Worm (Caenorhabditis elegans) whole organism, L4 larva: ENCODE measurements around the gene lin-29.

ENCODE experiments used
- Y75B8A.6 ChIP-seq: fragments of 200-800 bp; sonication (Bioruptor generic); IDR thresholded peaks from 2 replicates; pipeline ENCODE4 v1.3.6; 2022; ENCODE audit warnings: missing genetic modification reagents, missing genetic modification characterization, missing compliant biosample characterization
- ama-1 ChIP-seq: fragments of 150-350 bp; optimal IDR thresholded peaks from 2 replicates; lab custom pipeline; 2014; ENCODE audit warnings: inconsistent platforms, mixed read lengths
- ceh-20 ChIP-seq: fragments of 200-800 bp; sonication (Bioruptor generic); IDR thresholded peaks from 2 replicates; pipeline ENCODE4 v1.3.6; 2022; ENCODE audit warnings: missing genetic modification reagents, missing genetic modification characterization, missing compliant biosample characterization
- dpl-1 ChIP-seq: fragments of 150-350 bp; optimal IDR thresholded peaks from 2 replicates; lab custom pipeline; 2014; ENCODE audit warnings: missing biosample characterization, missing genetic modification reagents, missing genetic modification characterization
- dve-1 ChIP-seq: sonication (generic microtip); optimal IDR thresholded peaks from 2 replicates; lab custom pipeline; 2017; ENCODE audit warnings: antibody characterized with exemption, mild to moderate bottlenecking, missing genetic modification characterization, missing compliant biosample characterization; ENCODE audit not compliant: insufficient read depth
- fkh-10 ChIP-seq: fragments of 150-350 bp; optimal IDR thresholded peaks from 2 replicates; lab custom pipeline; 2014; ENCODE audit warnings: missing biosample characterization, missing genetic modification reagents, missing genetic modification characterization
- fos-1 ChIP-seq: fragments of 150-350 bp; optimal IDR thresholded peaks from 2 replicates; lab custom pipeline; 2014; ENCODE audit warnings: missing biosample characterization, missing genetic modification characterization
- hlh-30 ChIP-seq: sonication (generic microtip); optimal IDR thresholded peaks from 2 replicates; lab custom pipeline; 2017; ENCODE audit warnings: antibody characterized with exemption, mild to moderate bottlenecking, missing genetic modification characterization, missing compliant biosample characterization; ENCODE audit not compliant: insufficient read depth
- lin-15B ChIP-seq: fragments of 150-350 bp; sonication (generic microtip); optimal IDR thresholded peaks from 3 replicates; lab custom pipeline; 2014; ENCODE audit warnings: missing biosample characterization, missing genetic modification characterization
- mdt-29 ChIP-seq: fragments of 200-800 bp; sonication (Bioruptor generic); IDR thresholded peaks from 2 replicates; pipeline ENCODE4 v1.3.6; 2022; ENCODE audit warnings: missing genetic modification reagents, missing genetic modification characterization, missing compliant biosample characterization
- mep-1 ChIP-seq: fragments of 150-350 bp; sonication (generic microtip); optimal IDR thresholded peaks from 3 replicates; lab custom pipeline; 2014; ENCODE audit warnings: missing biosample characterization, missing genetic modification characterization
- nhr-28 ChIP-seq: fragments of 150-350 bp; optimal IDR thresholded peaks from 2 replicates; lab custom pipeline; 2014; ENCODE audit warnings: missing biosample characterization, missing genetic modification characterization
- nhr-48 ChIP-seq: sonication (generic microtip); optimal IDR thresholded peaks from 2 replicates; lab custom pipeline; 2016; ENCODE audit warnings: mild to moderate bottlenecking, missing genetic modification characterization, missing compliant biosample characterization
- tag-97 ChIP-seq: fragments of 200-800 bp; sonication (Bioruptor generic); IDR thresholded peaks from 2 replicates; pipeline ENCODE4 v1.3.6; 2022; ENCODE audit warnings: missing genetic modification characterization, missing compliant biosample characterization

DNA sequence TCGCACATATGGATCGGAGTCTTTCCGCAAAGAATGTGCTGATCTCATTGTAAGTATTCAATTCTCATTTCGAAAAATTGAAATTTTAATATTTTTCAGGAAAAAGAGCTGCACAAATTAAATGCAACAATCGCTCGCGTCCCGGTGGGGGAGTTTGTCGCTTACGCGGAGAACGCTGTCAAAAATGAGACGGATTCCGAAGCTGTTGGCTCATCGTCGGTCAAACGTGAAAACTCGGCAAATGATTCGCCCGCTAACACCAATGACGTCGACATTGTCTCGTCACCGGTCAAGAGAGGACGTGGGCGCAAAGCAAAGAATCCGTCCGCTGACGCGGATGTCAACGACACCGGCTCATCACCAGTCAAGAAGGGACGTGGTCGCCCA lies 18.6 kb downstream of the lin-29 start:
- TF ChIP-seq dpl-1 (GFP tag; lab: Kevin White, UChicago) (no peak), fos-1 (no peak), mdt-29 (no peak), dve-1 (tag; lab: Kevin White, UChicago) (no peak), hlh-30 (tag; lab: Kevin White, UChicago) (no peak), ama-1 (lab: Kevin White, UChicago) (no peak), nhr-48 (tag; lab: Kevin White, UChicago) (no peak), mep-1 (tag; lab: Kevin White, UChicago) (no peak), fkh-10 (GFP tag; lab: Kevin White, UChicago) (no peak), Y75B8A.6 (GFP tag; lab: Robert Waterston, UW) (no peak), nhr-28 (tag; lab: Kevin White, UChicago) (no peak), tag-97 (no peak), ceh-20 (GFP tag; lab: Robert Waterston, UW) (no peak), lin-15B (tag; lab: Kevin White, UChicago) (no peak)
